Fruit fly (Drosophila melanogaster) whole organism, embryonic: ENCODE data around the gene Tomosyn.

Source experiments
- CG10209 ChIP-seq: fragments of 200-800 bp; sonication (Bioruptor generic); optimal IDR thresholded peaks from 3 replicates; lab custom pipeline; 2017; ENCODE audit warnings: missing biosample characterization, mild to moderate bottlenecking, missing genetic modification characterization, missing genetic modification reagents
- CG12155 ChIP-seq: fragments of 200-800 bp; sonication (Bioruptor generic); optimal IDR thresholded peaks from 3 replicates; lab custom pipeline; 2016; ENCODE audit warnings: missing biosample characterization, missing genetic modification characterization
- CG17802 ChIP-seq: fragments of 200-800 bp; sonication (Bioruptor generic); optimal IDR thresholded peaks from 2 replicates; lab custom pipeline; 2018; ENCODE audit warnings: missing biosample characterization, mild to moderate bottlenecking, missing genetic modification characterization, moderate library complexity
- CG1792 ChIP-seq: fragments of 200-800 bp; sonication (Bioruptor generic); optimal IDR thresholded peaks from 2 replicates; lab custom pipeline; 2016; ENCODE audit warnings: missing biosample characterization, missing genetic modification characterization
- CG18764 ChIP-seq: fragments of 200-800 bp; sonication (Bioruptor generic); optimal IDR thresholded peaks from 3 replicates; lab custom pipeline; 2016; ENCODE audit warnings: missing biosample characterization, missing genetic modification characterization
- CG6854 ChIP-seq: fragments of 200-800 bp; sonication (Bioruptor generic); optimal IDR thresholded peaks from 3 replicates; lab custom pipeline; 2017; ENCODE audit warnings: missing biosample characterization, mild to moderate bottlenecking, missing genetic modification characterization
- CG9437 ChIP-seq: fragments of 200-800 bp; sonication (Bioruptor generic); optimal IDR thresholded peaks from 2 replicates; lab custom pipeline; 2018; ENCODE audit warnings: missing biosample characterization, mild to moderate bottlenecking, missing genetic modification characterization
- Hr39 ChIP-seq: fragments of >200 bp; optimal IDR thresholded peaks from 2 replicates; lab custom pipeline; 2017
- Myb ChIP-seq: fragments of 200-800 bp; sonication (Bioruptor generic); optimal IDR thresholded peaks from 2 replicates; lab custom pipeline; 2016; ENCODE audit warnings: missing biosample characterization, missing genetic modification characterization
- Ravus ChIP-seq: fragments of 200-800 bp; sonication (Bioruptor generic); IDR thresholded peaks from 2 replicates; pipeline ENCODE4 v1.3.6; 2022; ENCODE audit warnings: missing biosample characterization, missing genetic modification characterization
- Usf ChIP-seq: fragments of 200-800 bp; sonication (Bioruptor generic); optimal IDR thresholded peaks from 2 replicates; lab custom pipeline; 2017; ENCODE audit warnings: missing genotype, missing biosample characterization, missing genetic modification characterization
- fu2 ChIP-seq: fragments of 200-800 bp; sonication (Bioruptor generic); optimal IDR thresholded peaks from 2 replicates; lab custom pipeline; 2016; ENCODE audit warnings: missing biosample characterization, missing genetic modification characterization
- phol ChIP-seq: fragments of 200-800 bp; sonication (Bioruptor generic); optimal IDR thresholded peaks from 3 replicates; lab custom pipeline; 2018; ENCODE audit warnings: missing biosample characterization, mild to moderate bottlenecking, missing genetic modification characterization, moderate library complexity
- unc-4 ChIP-seq: fragments of 200-800 bp; sonication (Bioruptor generic); IDR thresholded peaks from 2 replicates; pipeline ENCODE4 v1.3.6; 2022; ENCODE audit warnings: missing biosample characterization, missing genetic modification characterization; ENCODE audit not compliant: partially characterized antibody

DNA sequence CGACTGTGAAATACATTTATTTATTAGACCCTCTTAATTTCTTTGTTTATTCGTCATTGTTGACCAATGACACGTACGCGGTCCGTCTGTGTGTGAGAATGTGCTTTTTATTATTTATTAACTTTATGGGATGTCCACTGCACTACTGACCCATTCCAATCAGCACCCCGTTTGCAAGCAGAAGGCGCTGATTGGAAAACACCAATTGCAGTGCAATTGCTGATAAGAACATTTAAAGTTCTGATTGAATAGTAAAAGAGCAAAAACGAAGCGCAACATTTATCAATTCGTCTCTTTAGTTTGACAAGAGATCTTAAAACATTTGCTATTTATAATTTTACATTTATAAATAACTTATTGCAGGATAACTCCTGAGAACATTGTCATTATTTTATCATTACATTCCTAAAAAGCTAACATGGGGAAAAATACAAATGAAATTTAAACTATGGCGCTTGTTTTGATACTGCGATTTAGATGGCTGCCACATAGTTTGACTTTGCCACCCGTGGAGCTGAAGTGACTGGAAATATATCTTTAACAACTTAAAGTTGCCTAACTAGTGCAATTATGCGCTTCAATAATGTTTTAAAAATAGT lies 27.1 kb downstream of the Tomosyn start:
- no peak for TF ChIP-seq CG10209 (GFP tag; lab: Kevin White, UChicago)
- no peak for TF ChIP-seq Ravus (GFP tag; lab: Robert Waterston, UW)
- TF ChIP-seq fu2: no peak
- TF ChIP-seq phol: no peak
- no peak for TF ChIP-seq CG1792 (GFP tag; lab: Kevin White, UChicago)
- TF ChIP-seq unc-4 (GFP tag; lab: Robert Waterston, UW): no peak
- no peak for TF ChIP-seq CG18764 (GFP tag; lab: Kevin White, UChicago)
- no peak for TF ChIP-seq Hr39
- TF ChIP-seq CG9437 (GFP tag; lab: Kevin White, UChicago): no peak
- TF ChIP-seq CG6854: no peak
- TF ChIP-seq Usf (GFP tag; lab: Kevin White, UChicago): no peak
- TF ChIP-seq Myb (GFP tag; lab: Kevin White, UChicago): no peak
- TF ChIP-seq CG17802: no peak
- TF ChIP-seq CG12155 (GFP tag; lab: Kevin White, UChicago): no peak
